Fruit fly (Drosophila melanogaster) whole organism, prepupa: ENCODE results near the gene Brd.

Experiments used
- Blimp-1 ChIP-seq: fragments of 200-800 bp; sonication (Bioruptor generic); optimal IDR thresholded peaks from 3 replicates; lab custom pipeline; 2017; ENCODE audit warnings: missing biosample characterization, missing genetic modification characterization, mild to moderate bottlenecking, moderate library complexity, missing genetic modification reagents
- CG10669 ChIP-seq: fragments of 200-800 bp; sonication (Bioruptor generic); optimal IDR thresholded peaks from 3 replicates; lab custom pipeline; 2018; ENCODE audit warnings: missing biosample characterization, mild to moderate bottlenecking, missing genetic modification characterization, moderate library complexity
- CG11762 ChIP-seq: fragments of 200-800 bp; sonication (Bioruptor generic); optimal IDR thresholded peaks from 3 replicates; lab custom pipeline; 2016; ENCODE audit warnings: missing biosample characterization, missing genetic modification characterization; ENCODE audit not compliant: insufficient read depth
- CG11902 ChIP-seq: fragments of 200-800 bp; sonication (Bioruptor generic); optimal IDR thresholded peaks from 3 replicates; lab custom pipeline; 2016; ENCODE audit warnings: missing biosample characterization, missing genetic modification characterization
- CG15336 ChIP-seq: fragments of 200-800 bp; sonication (Bioruptor generic); IDR thresholded peaks from 2 replicates; pipeline ENCODE4 v1.3.6; 2022; ENCODE audit warnings: missing biosample characterization, missing genetic modification characterization
- CG1621 ChIP-seq: fragments of 200-800 bp; sonication (Bioruptor generic); optimal IDR thresholded peaks from 3 replicates; lab custom pipeline; 2018; ENCODE audit warnings: missing biosample characterization, mild to moderate bottlenecking, missing genetic modification characterization
- CG16779 ChIP-seq: fragments of 200-800 bp; sonication (Bioruptor generic); optimal IDR thresholded peaks from 3 replicates; lab custom pipeline; 2017; ENCODE audit warnings: missing biosample characterization, mild to moderate bottlenecking, missing genetic modification characterization
- CG3032 ChIP-seq: fragments of 200-800 bp; optimal IDR thresholded peaks from 2 replicates; lab custom pipeline; 2019; ENCODE audit warnings: missing biosample characterization, mild to moderate bottlenecking, missing genetic modification characterization, moderate library complexity
- CG31627 ChIP-seq: fragments of 200-800 bp; sonication (Bioruptor generic); optimal IDR thresholded peaks from 3 replicates; lab custom pipeline; 2016; ENCODE audit warnings: missing biosample characterization, missing genetic modification characterization
- CG32006 ChIP-seq: fragments of 200-800 bp; sonication (Bioruptor generic); optimal IDR thresholded peaks from 3 replicates; lab custom pipeline; 2017; ENCODE audit warnings: missing biosample characterization, mild to moderate bottlenecking, missing genetic modification characterization
- CG34406 ChIP-seq: fragments of 200-800 bp; sonication (Bioruptor generic); optimal IDR thresholded peaks from 3 replicates; lab custom pipeline; 2016; ENCODE audit warnings: missing biosample characterization, missing genetic modification characterization
- CG3919 ChIP-seq: fragments of 200-800 bp; sonication (Bioruptor generic); optimal IDR thresholded peaks from 3 replicates; lab custom pipeline; 2016; ENCODE audit warnings: missing biosample characterization, missing genetic modification characterization
- CG4318 ChIP-seq: fragments of 200-800 bp; sonication (Bioruptor generic); optimal IDR thresholded peaks from 3 replicates; lab custom pipeline; 2017; ENCODE audit warnings: missing biosample characterization, mild to moderate bottlenecking, missing genetic modification characterization
- CG6163 ChIP-seq: fragments of 200-800 bp; sonication (Bioruptor generic); IDR thresholded peaks from 3 replicates; pipeline ENCODE4 v1.3.6; 2022; ENCODE audit warnings: missing biosample characterization, missing genetic modification characterization
- CG6792 ChIP-seq: fragments of 200-800 bp; sonication (Bioruptor generic); optimal IDR thresholded peaks from 3 replicates; lab custom pipeline; 2016; ENCODE audit warnings: missing biosample characterization, missing genetic modification characterization
- CG6808 ChIP-seq: fragments of 200-800 bp; sonication (Bioruptor generic); optimal IDR thresholded peaks from 3 replicates; lab custom pipeline; 2017; ENCODE audit warnings: missing biosample characterization, missing genetic modification characterization, mild to moderate bottlenecking, moderate library complexity, missing genetic modification reagents
- CG6854 ChIP-seq: fragments of 200-800 bp; sonication (Bioruptor generic); optimal IDR thresholded peaks from 2 replicates; lab custom pipeline; 2017; ENCODE audit warnings: missing biosample characterization, mild to moderate bottlenecking, missing genetic modification characterization
- CG8319 ChIP-seq: fragments of 200-800 bp; sonication (Bioruptor generic); optimal IDR thresholded peaks from 3 replicates; lab custom pipeline; 2016; ENCODE audit warnings: missing biosample characterization, missing genetic modification characterization
- CG8632 ChIP-seq: fragments of 200-800 bp; sonication (Bioruptor generic); optimal IDR thresholded peaks from 3 replicates; lab custom pipeline; 2016; ENCODE audit warnings: missing biosample characterization, missing genetic modification characterization
- Eip75B ChIP-seq: fragments of 200-800 bp; sonication (Bioruptor generic); optimal IDR thresholded peaks from 3 replicates; lab custom pipeline; 2016; ENCODE audit warnings: missing biosample characterization, missing genetic modification characterization
- Eip78C ChIP-seq: fragments of 200-800 bp; sonication (Bioruptor generic); peaks from one replicate; lab custom pipeline; 2016; ENCODE audit warnings: missing biosample characterization, missing genetic modification characterization
- Ets96B ChIP-seq: fragments of 200-800 bp; optimal IDR thresholded peaks from 2 replicates; lab custom pipeline; 2019; ENCODE audit warnings: missing biosample characterization, mild to moderate bottlenecking, missing genetic modification characterization, moderate library complexity
- Gug ChIP-seq: fragments of 200-800 bp; sonication (Bioruptor generic); IDR thresholded peaks from 2 replicates; pipeline ENCODE4 v1.3.6; 2022; ENCODE audit warnings: missing biosample characterization, missing genetic modification characterization
- Hr38 ChIP-seq: sonication (Bioruptor generic); optimal IDR thresholded peaks from 2 replicates; lab custom pipeline; 2016; ENCODE audit warnings: missing biosample characterization, missing genetic modification characterization
- Hr39 ChIP-seq: fragments of 200-800 bp; sonication (Bioruptor generic); optimal IDR thresholded peaks from 2 replicates; lab custom pipeline; 2016; ENCODE audit warnings: missing biosample characterization, missing genetic modification characterization
- Hr4 ChIP-seq: fragments of 200-800 bp; sonication (Bioruptor generic); optimal IDR thresholded peaks from 3 replicates; lab custom pipeline; 2016; ENCODE audit warnings: missing biosample characterization, missing genetic modification characterization
- Lpt ChIP-seq: fragments of 200-800 bp; sonication (Bioruptor generic); optimal IDR thresholded peaks from 3 replicates; lab custom pipeline; 2016; ENCODE audit warnings: missing biosample characterization, missing genetic modification characterization
- Met ChIP-seq: fragments of 200-800 bp; sonication (Bioruptor generic); optimal IDR thresholded peaks from 3 replicates; lab custom pipeline; 2016; ENCODE audit warnings: missing biosample characterization, missing genetic modification characterization
- Smox ChIP-seq: fragments of 200-800 bp; sonication (Bioruptor generic); optimal IDR thresholded peaks from 3 replicates; lab custom pipeline; 2016; ENCODE audit warnings: missing biosample characterization, missing genetic modification characterization
- Sox102F ChIP-seq: fragments of 200-800 bp; sonication (Bioruptor generic); optimal IDR thresholded peaks from 2 replicates; lab custom pipeline; 2016; ENCODE audit warnings: missing biosample characterization, mild to moderate bottlenecking, missing genetic modification characterization
- Sox15 ChIP-seq: fragments of 200-800 bp; sonication (Bioruptor generic); optimal IDR thresholded peaks from 3 replicates; lab custom pipeline; 2016; ENCODE audit warnings: missing biosample characterization, missing genetic modification characterization
- achi ChIP-seq: fragments of 200-800 bp; sonication (Bioruptor generic); optimal IDR thresholded peaks from 3 replicates; lab custom pipeline; 2016; ENCODE audit warnings: missing biosample characterization, missing genetic modification characterization
- acj6 ChIP-seq: fragments of 200-800 bp; sonication (Bioruptor generic); optimal IDR thresholded peaks from 3 replicates; lab custom pipeline; 2016; ENCODE audit warnings: missing biosample characterization, missing genetic modification characterization
- dac ChIP-seq: fragments of 200-800 bp; sonication (Bioruptor generic); optimal IDR thresholded peaks from 2 replicates; lab custom pipeline; 2017; ENCODE audit warnings: missing biosample characterization, mild to moderate bottlenecking, missing genetic modification characterization
- dsx ChIP-seq: fragments of 200-800 bp; optimal IDR thresholded peaks from 3 replicates; lab custom pipeline; 2019; ENCODE audit warnings: missing biosample characterization, mild to moderate bottlenecking, missing genetic modification characterization, moderate library complexity; ENCODE audit not compliant: poor library complexity, severe bottlenecking
- eg ChIP-seq: fragments of 200-800 bp; sonication (Bioruptor generic); IDR thresholded peaks from 3 replicates; pipeline ENCODE4 v1.3.6; 2022; ENCODE audit warnings: missing biosample characterization, missing genetic modification characterization
- esn ChIP-seq: fragments of 200-800 bp; sonication (Bioruptor generic); optimal IDR thresholded peaks from 2 replicates; lab custom pipeline; 2016; ENCODE audit warnings: missing biosample characterization, mild to moderate bottlenecking, missing genetic modification characterization, moderate library complexity
- fd59A ChIP-seq: fragments of 200-800 bp; sonication (Bioruptor generic); optimal IDR thresholded peaks from 2 replicates; lab custom pipeline; 2017; ENCODE audit warnings: missing biosample characterization, mild to moderate bottlenecking, missing genetic modification characterization, missing genetic modification reagents
- fd85E ChIP-seq: fragments of 200-800 bp; sonication (Bioruptor generic); optimal IDR thresholded peaks from 3 replicates; lab custom pipeline; 2016; ENCODE audit warnings: missing biosample characterization, missing genetic modification characterization
- fkh ChIP-seq: fragments of 200-800 bp; sonication (Bioruptor generic); optimal IDR thresholded peaks from 3 replicates; lab custom pipeline; 2017; ENCODE audit warnings: missing biosample characterization, mild to moderate bottlenecking, missing genetic modification characterization, moderate library complexity
- lz ChIP-seq: fragments of 200-800 bp; sonication (Bioruptor generic); optimal IDR thresholded peaks from 3 replicates; lab custom pipeline; 2016; ENCODE audit warnings: missing biosample characterization, missing genetic modification characterization
- salr ChIP-seq, 2 experiments: fragments of 200-800 bp; sonication (Bioruptor generic); optimal IDR thresholded peaks; 3 replicates each; lab custom pipeline; 2016 to 2018; ENCODE audit warnings: missing biosample characterization in 2 of 2, missing genetic modification characterization in 2 of 2, mild to moderate bottlenecking in 1 of 2
- spab ChIP-seq: fragments of 200-800 bp; sonication (Bioruptor generic); optimal IDR thresholded peaks from 2 replicates; lab custom pipeline; 2017; ENCODE audit warnings: missing biosample characterization, mild to moderate bottlenecking, missing genetic modification characterization, missing genetic modification reagents
- ss ChIP-seq, 2 experiments: fragments of 200-800 bp; sonication (Bioruptor generic); optimal IDR thresholded peaks; 2 replicates in 1 of 2; 3 replicates in 1 of 2; lab custom pipeline; 2017 to 2018; ENCODE audit warnings: mild to moderate bottlenecking in 2 of 2, missing biosample characterization in 2 of 2, missing genetic modification characterization in 2 of 2, moderate library complexity in 1 of 2
- svp ChIP-seq: fragments of 200-800 bp; sonication (Bioruptor generic); peaks from one replicate; lab custom pipeline; 2016; ENCODE audit warnings: missing biosample characterization, missing genetic modification characterization
- topi ChIP-seq: fragments of 200-800 bp; sonication (Bioruptor generic); optimal IDR thresholded peaks from 3 replicates; lab custom pipeline; 2016; ENCODE audit warnings: missing biosample characterization, missing genetic modification characterization
- vri ChIP-seq: fragments of 200-800 bp; sonication (Bioruptor generic); optimal IDR thresholded peaks from 3 replicates; lab custom pipeline; 2016; ENCODE audit warnings: missing biosample characterization, mild to moderate bottlenecking, missing genetic modification characterization

Brd gene

DNA sequence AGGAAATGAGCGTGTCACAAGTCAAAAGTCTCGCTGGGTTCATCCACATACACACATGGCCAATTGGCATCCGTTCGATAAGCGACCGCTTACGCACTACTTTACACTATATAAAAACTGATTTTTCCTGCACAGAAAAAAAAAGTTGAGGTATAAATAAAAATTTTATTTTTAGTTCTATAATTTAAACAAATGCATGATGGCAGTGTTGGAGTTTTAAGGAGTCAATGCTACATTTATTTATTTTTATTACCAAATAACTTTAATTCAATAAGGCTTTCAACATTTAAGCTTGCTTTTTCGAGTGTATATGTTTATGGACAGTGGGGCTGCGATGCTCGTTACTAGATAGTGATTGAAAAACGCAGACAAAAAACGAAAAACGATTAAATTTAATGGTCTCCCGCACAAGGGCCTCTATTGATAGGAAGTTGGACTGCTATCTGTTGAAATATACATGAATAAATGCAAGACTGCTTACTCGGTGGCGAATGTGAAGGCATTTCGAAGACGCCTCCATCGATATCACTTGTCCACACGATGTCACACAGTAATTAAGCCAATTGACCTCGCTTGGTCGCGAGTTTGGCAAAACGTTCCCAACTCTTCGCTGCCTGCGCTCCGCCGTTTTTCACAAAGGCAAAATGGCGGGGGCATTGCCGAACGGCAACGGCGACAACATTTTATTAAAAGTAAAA lies 39.3 kb downstream of the Brd start (continued):
- TF ChIP-seq CG16779 (tag; lab: Kevin White, UChicago): peak; percentile 64
- TF ChIP-seq CG6163 (GFP tag; lab: Robert Waterston, UW): peak; percentile 87
- TF ChIP-seq topi: peak; percentile 59
- peak; percentile 38 for TF ChIP-seq CG4318 (GFP tag; lab: Kevin White, UChicago)
- TF ChIP-seq CG6808: peak; percentile 76
- peak; percentile 51 for TF ChIP-seq Smox
- peak; percentile 75 for TF ChIP-seq spab (GFP tag; lab: Kevin White, UChicago)
- peak; percentile 54 for TF ChIP-seq CG11762 (GFP tag; lab: Kevin White, UChicago)
- TF ChIP-seq CG32006 (GFP tag; lab: Kevin White, UChicago): peak; percentile 83
- TF ChIP-seq CG34406: peak; percentile 76
- TF ChIP-seq CG3919: peak; percentile 66
- no peak for TF ChIP-seq CG6854 (GFP tag; lab: Kevin White, UChicago)
- TF ChIP-seq vri (GFP tag; lab: Kevin White, UChicago): no peak
- TF ChIP-seq CG8319 (GFP tag; lab: Kevin White, UChicago): peak; percentile 41
- peak; percentile 33 for TF ChIP-seq Sox102F
- peak; percentile 41 for TF ChIP-seq Sox15 (GFP tag; lab: Kevin White, UChicago)
- no peak for TF ChIP-seq fd85E (GFP tag; lab: Kevin White, UChicago)
- TF ChIP-seq svp (GFP tag; lab: Kevin White, UChicago): peak; percentile 67
- no peak for TF ChIP-seq fkh
- TF ChIP-seq CG15336 (GFP tag; lab: Robert Waterston, UW): peak; percentile 87
- peak; percentile 78 for TF ChIP-seq acj6

DNA sequence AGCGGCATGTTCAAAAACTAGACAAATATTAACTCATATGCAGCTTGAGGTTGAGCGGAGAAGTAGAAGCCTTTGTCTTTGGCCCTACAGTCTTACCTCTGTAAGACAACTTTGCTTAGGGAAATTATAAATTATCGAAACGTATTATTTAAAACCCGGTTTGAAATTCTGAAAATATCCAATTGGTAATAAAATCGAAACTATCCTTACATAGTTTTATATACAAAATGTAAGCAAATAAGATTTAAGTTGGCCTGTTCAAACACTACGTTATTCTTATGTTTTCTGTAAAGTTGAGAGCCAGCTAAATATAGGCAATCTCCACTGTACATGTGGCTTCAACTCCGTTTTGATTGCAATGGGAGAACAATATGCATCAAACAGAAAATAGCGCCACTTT lies 40.8 kb downstream of the Brd start:
- TF ChIP-seq dac (GFP tag; lab: Kevin White, UChicago) (no peak), CG3919 (no peak), CG15336 (GFP tag; lab: Robert Waterston, UW) (peak; percentile 26; the same call in 1 of the 2 replicates), CG6163 (GFP tag; lab: Robert Waterston, UW) (no peak), CG3032 (peak; percentile 64), svp (GFP tag; lab: Kevin White, UChicago) (peak; percentile 51), achi (GFP tag; lab: Kevin White, UChicago) (peak; percentile 42), CG11762 (GFP tag; lab: Kevin White, UChicago) (peak; percentile 30), CG16779 (tag; lab: Kevin White, UChicago) (peak; percentile 8), Blimp-1 (GFP tag; lab: Kevin White, UChicago) (no peak), CG8632 (GFP tag; lab: Kevin White, UChicago) (peak; percentile 35), CG31627 (GFP tag; lab: Kevin White, UChicago) (no peak), lz (GFP tag; lab: Kevin White, UChicago) (peak; percentile 15), esn (GFP tag; lab: Kevin White, UChicago) (no peak), Smox (no peak), dsx (GFP tag; lab: Kevin White, UChicago) (peak; percentile 50), salr (GFP tag; optimal IDR thresholded peaks at IDR 0.05; lab: Kevin White, UChicago) (peak in 1 of 2 experiments; percentile 31), fd85E (GFP tag; lab: Kevin White, UChicago) (no peak), Hr39 (GFP tag; lab: Kevin White, UChicago) (peak; percentile 12), spab (GFP tag; lab: Kevin White, UChicago) (peak; percentile 24), CG10669 (GFP tag; lab: Kevin White, UChicago) (peak; percentile 61), CG6792 (no peak), eg (GFP tag; lab: Robert Waterston, UW) (0 out of 3 replicates have a peak, but pooled peaks have one; percentile 28), Hr38 (no peak), fkh (no peak), Gug (GFP tag; lab: Robert Waterston, UW) (no peak), Eip75B (GFP tag; lab: Kevin White, UChicago) (peak; percentile 13), CG11902 (GFP tag; lab: Kevin White, UChicago) (no peak), Sox15 (GFP tag; lab: Kevin White, UChicago) (no peak), ss (GFP tag; optimal IDR thresholded peaks at IDR 0.05; lab: Kevin White, UChicago) (peak; percentile 23 to 62), Eip78C (GFP tag; lab: Kevin White, UChicago) (peak; percentile 75), Met (GFP tag; lab: Kevin White, UChicago) (peak; percentile 3), CG4318 (GFP tag; lab: Kevin White, UChicago) (peak; percentile 15), Ets96B (peak; percentile 67), acj6 (peak; percentile 39), Hr4 (GFP tag; lab: Kevin White, UChicago) (peak; percentile 41), Lpt (GFP tag; lab: Kevin White, UChicago) (no peak), fd59A (GFP tag; lab: Kevin White, UChicago) (peak; percentile 21), CG1621 (tag; lab: Kevin White, UChicago) (peak; percentile 47)
